Worm (Caenorhabditis elegans): ENCODE data around the gene ceh-7.

ce11 chrII:8721955-8722524, 18.4 kb upstream of the ceh-7 start, which contains the start of gene trcs-2:
- TF ChIP-seq D2030.7 (GFP tag; IDR thresholded peaks at IDR 0.05), result no peak
- TF ChIP-seq nhr-90 (tag; optimal IDR thresholded peaks at IDR 0.05), result no peak
- no peak for TF ChIP-seq F49E8.2 (tag; optimal IDR thresholded peaks at IDR 0.05; ENCODE audit: insufficient read depth)
- no peak for TF ChIP-seq unc-62 (GFP tag; optimal IDR thresholded peaks at IDR 0.05)
- no peak for TF ChIP-seq snpc-4 (GFP tag; optimal IDR thresholded peaks at IDR 0.05)
- TF ChIP-seq snpc-4 (tag; optimal IDR thresholded peaks at IDR 0.05), result no peak
- TF ChIP-seq ztf-18 (tag; optimal IDR thresholded peaks at IDR 0.05), result no peak
- TF ChIP-seq fkh-3 (tag; optimal IDR thresholded peaks at IDR 0.05), result no peak
- no peak for TF ChIP-seq mes-4 (tag; optimal IDR thresholded peaks at IDR 0.05)
- no peak for TF ChIP-seq cebp-2 (GFP tag; IDR thresholded peaks at IDR 0.05)
- TF ChIP-seq dpl-1 (GFP tag; optimal IDR thresholded peaks at IDR 0.05), result no peak
- TF ChIP-seq ama-1 (optimal IDR thresholded peaks at IDR 0.05), result no peak
- no peak for TF ChIP-seq ama-1 (GFP tag; optimal IDR thresholded peaks at IDR 0.05)
- TF ChIP-seq madf-10 (tag; optimal IDR thresholded peaks at IDR 0.05), result no peak
- no peak for TF ChIP-seq pbrm-1 (GFP tag; IDR thresholded peaks at IDR 0.05)
- no peak for TF ChIP-seq hsf-1 (GFP tag; IDR thresholded peaks at IDR 0.05)

All from whole organism, young adult.